Fruit fly (Drosophila melanogaster) Kc167 (cell line): ENCODE measurements around the gene niki.

Source experiments
- h ChIP-seq: fragments of >200 bp; optimal IDR thresholded peaks from 3 replicates; lab custom pipeline; 2018; ENCODE audit warnings: missing external identifiers
- ttk ChIP-seq: sonication (Bioruptor generic); optimal IDR thresholded peaks from 2 replicates; lab custom pipeline; 2017; ENCODE audit warnings: missing external identifiers

- no peak for TF ChIP-seq ttk (lab: Kevin White, UChicago)
- no peak for TF ChIP-seq h (lab: Kevin White, UChicago)
Observed at dm6 chr3R:24841063-24841462, 15.6 kb upstream of the niki start, which contains the start of gene CG33658.
